Worm (Caenorhabditis elegans) whole organism, midembryonic: ENCODE measurements around the gene R01H2.8.

Source experiments
- cog-1 ChIP-seq: sonication (generic microtip); optimal IDR thresholded peaks from 2 replicates; lab custom pipeline; 2016; ENCODE audit warnings: missing genetic modification characterization, missing compliant biosample characterization
- flt-1 ChIP-seq: fragments of 200-800 bp; sonication (Bioruptor generic); IDR thresholded peaks from 2 replicates; pipeline ENCODE4 v1.3.6; 2022; ENCODE audit warnings: missing genetic modification characterization, missing compliant biosample characterization
- med-1 ChIP-seq: sonication (generic microtip); optimal IDR thresholded peaks from 2 replicates; lab custom pipeline; 2017; ENCODE audit warnings: missing genetic modification characterization, mild to moderate bottlenecking, missing compliant biosample characterization, antibody characterized with exemption, missing genetic modification reagents; ENCODE audit not compliant: insufficient read depth
- tab-1 ChIP-seq: fragments of 200-800 bp; sonication (Bioruptor generic); IDR thresholded peaks from 2 replicates; pipeline ENCODE4 v1.3.6; 2022; ENCODE audit warnings: missing genetic modification characterization, missing compliant biosample characterization
- ztf-23 ChIP-seq: fragments of 200-800 bp; sonication (Bioruptor generic); IDR thresholded peaks from 2 replicates; pipeline ENCODE4 v1.3.6; 2022; ENCODE audit warnings: missing genetic modification reagents, missing genetic modification characterization, missing compliant biosample characterization
- ztf-29 ChIP-seq: fragments of 200-800 bp; sonication (Bioruptor generic); IDR thresholded peaks from 2 replicates; pipeline ENCODE4 v1.3.6; 2022; ENCODE audit warnings: missing genetic modification reagents, missing genetic modification characterization, missing compliant biosample characterization

ce11 chrIII:7062580-7062979, 6.3 kb upstream of the R01H2.8 start, which contains the start of gene R01H2.1:
- no peak for TF ChIP-seq ztf-23
- no peak for TF ChIP-seq med-1 (GFP tag; lab: Kevin White, UChicago)
- no peak for TF ChIP-seq flt-1 (GFP tag; lab: Robert Waterston, UW)
- no peak for TF ChIP-seq cog-1 (tag; lab: Kevin White, UChicago)
- TF ChIP-seq tab-1 (GFP tag; lab: Robert Waterston, UW), result no peak
- no peak for TF ChIP-seq ztf-29
